Worm (Caenorhabditis elegans) whole organism, mixed stage, embryonic: Measurements from ENCODE around the gene T26H5.9.

Experiments used
- blmp-1 ChIP-seq: fragments of 150-350 bp; optimal IDR thresholded peaks from 2 replicates; lab custom pipeline; 2014; ENCODE audit warnings: missing biosample characterization, missing genetic modification characterization
- ces-1 ChIP-seq: fragments of 150-350 bp; optimal IDR thresholded peaks from 2 replicates; lab custom pipeline; 2014; ENCODE audit warnings: missing biosample characterization, missing genetic modification reagents, missing genetic modification characterization
- elt-1 ChIP-seq: sonication (generic microtip); optimal IDR thresholded peaks from 2 replicates; lab custom pipeline; 2017; ENCODE audit warnings: missing genetic modification characterization, mild to moderate bottlenecking, missing compliant biosample characterization, antibody characterized with exemption, moderate library complexity, borderline replicate concordance; ENCODE audit not compliant: insufficient read depth
- nhr-76 ChIP-seq: sonication (generic microtip); optimal IDR thresholded peaks from 2 replicates; lab custom pipeline; 2017; ENCODE audit warnings: missing biosample characterization, missing genetic modification characterization
- sem-2 ChIP-seq: fragments of 200-800 bp; sonication (Bioruptor generic); optimal IDR thresholded peaks from 2 replicates; lab custom pipeline; 2018; ENCODE audit warnings: mild to moderate bottlenecking, missing genetic modification characterization, missing compliant biosample characterization

DNA sequence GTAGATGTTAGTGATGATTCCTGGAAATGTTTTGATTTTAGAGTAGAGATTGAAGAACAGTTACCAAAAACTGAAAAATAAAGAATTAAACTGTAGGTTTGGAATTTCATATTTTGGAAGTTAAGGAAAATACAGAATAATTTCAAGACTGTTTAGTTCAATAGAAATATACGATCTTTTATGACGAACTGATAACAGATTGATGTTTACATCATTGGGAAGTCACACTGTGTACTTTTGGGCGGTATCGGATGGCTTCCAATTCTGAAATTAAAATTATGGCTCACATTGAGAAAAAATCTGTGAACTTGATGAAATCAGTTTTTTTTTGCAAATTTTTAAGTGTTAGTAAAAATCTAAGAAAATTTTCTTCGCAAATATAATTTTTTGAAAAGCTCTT is 12.3 kb upstream of the T26H5.9 start, which contains the start of gene T26H5.8:
- TF ChIP-seq ces-1 (GFP tag; lab: Kevin White, UChicago) (no peak), sem-2 (GFP tag; lab: Kevin White, UChicago) (no peak), nhr-76 (tag; lab: Kevin White, UChicago) (no peak), elt-1 (tag; lab: Kevin White, UChicago) (no peak), blmp-1 (tag; lab: Kevin White, UChicago) (no peak)
